Fruit fly (Drosophila melanogaster) whole organism, embryonic: ENCODE data around the gene CIA30.

ENCODE experiments used
- Bdp1 ChIP-seq: fragments of 200-800 bp; sonication (Bioruptor generic); optimal IDR thresholded peaks from 3 replicates; lab custom pipeline; 2016; ENCODE audit warnings: missing biosample characterization, missing genetic modification characterization
- CG10366 ChIP-seq: fragments of 200-800 bp; sonication (Bioruptor generic); IDR thresholded peaks from 2 replicates; pipeline ENCODE4 v1.3.6; 2022; ENCODE audit warnings: missing biosample characterization, missing genetic modification characterization
- CG11398 ChIP-seq: fragments of 200-800 bp; sonication (Bioruptor generic); optimal IDR thresholded peaks from 2 replicates; lab custom pipeline; 2016; ENCODE audit warnings: missing biosample characterization, missing genetic modification characterization
- CG12391 ChIP-seq: fragments of 200-800 bp; sonication (Bioruptor generic); optimal IDR thresholded peaks from 3 replicates; lab custom pipeline; 2018; ENCODE audit warnings: missing biosample characterization, mild to moderate bottlenecking, missing genetic modification characterization, moderate library complexity
- CG13123 ChIP-seq: fragments of 200-800 bp; sonication (Bioruptor generic); optimal IDR thresholded peaks from 2 replicates; lab custom pipeline; 2016; ENCODE audit warnings: missing biosample characterization, missing genetic modification characterization
- CG13287 ChIP-seq: fragments of 200-800 bp; sonication (Bioruptor generic); IDR thresholded peaks from 2 replicates; pipeline ENCODE4 v1.3.6; 2022; ENCODE audit warnings: missing biosample characterization, missing genetic modification characterization; ENCODE audit not compliant: partially characterized antibody
- CG14441 ChIP-seq: fragments of 200-800 bp; sonication (Bioruptor generic); IDR thresholded peaks from 2 replicates; pipeline ENCODE4 v1.3.6; 2022; ENCODE audit warnings: missing biosample characterization, missing genetic modification characterization
- CG15696 ChIP-seq: fragments of 200-800 bp; sonication (Bioruptor generic); optimal IDR thresholded peaks from 2 replicates; lab custom pipeline; 2019; ENCODE audit warnings: missing biosample characterization, mild to moderate bottlenecking, missing genetic modification characterization, moderate library complexity
- CG17912 ChIP-seq: fragments of 200-800 bp; sonication (Bioruptor generic); optimal IDR thresholded peaks from 2 replicates; lab custom pipeline; 2018; ENCODE audit warnings: missing biosample characterization, mild to moderate bottlenecking, missing genetic modification characterization
- CG2678 ChIP-seq: fragments of 200-800 bp; sonication (Bioruptor generic); optimal IDR thresholded peaks from 3 replicates; lab custom pipeline; 2019; ENCODE audit warnings: missing biosample characterization, mild to moderate bottlenecking, missing genetic modification characterization, moderate library complexity
- CG4282 ChIP-seq: fragments of 200-800 bp; sonication (Bioruptor generic); optimal IDR thresholded peaks from 2 replicates; lab custom pipeline; 2016; ENCODE audit warnings: missing biosample characterization, missing genetic modification characterization
- CG6791 ChIP-seq: fragments of 200-800 bp; sonication (Bioruptor generic); IDR thresholded peaks from 3 replicates; pipeline ENCODE4 v1.3.6; 2022; ENCODE audit warnings: missing biosample characterization, missing genetic modification characterization; ENCODE audit not compliant: partially characterized antibody
- CG9797 ChIP-seq: fragments of 200-800 bp; sonication (Bioruptor generic); optimal IDR thresholded peaks from 3 replicates; lab custom pipeline; 2018; ENCODE audit warnings: missing biosample characterization, mild to moderate bottlenecking, missing genetic modification characterization
- CoRest ChIP-seq: fragments of 200-800 bp; sonication (Bioruptor generic); optimal IDR thresholded peaks from 3 replicates; lab custom pipeline; 2018; ENCODE audit warnings: missing biosample characterization, mild to moderate bottlenecking, missing genetic modification characterization, moderate library complexity
- D19A ChIP-seq: fragments of 200-800 bp; optimal IDR thresholded peaks from 3 replicates; lab custom pipeline; 2019; ENCODE audit warnings: missing biosample characterization, mild to moderate bottlenecking, missing genetic modification characterization, moderate library complexity
- Drgx ChIP-seq: fragments of 200-800 bp; sonication (Bioruptor generic); IDR thresholded peaks from 2 replicates; pipeline ENCODE4 v1.3.6; 2022; ENCODE audit warnings: missing biosample characterization, missing genetic modification characterization
- E2f2 ChIP-seq: fragments of 200-800 bp; sonication (Bioruptor generic); IDR thresholded peaks from 2 replicates; pipeline ENCODE4 v1.3.6; 2022; ENCODE audit warnings: missing biosample characterization, missing genetic modification characterization
- HmgD ChIP-seq: fragments of 200-800 bp; sonication (Bioruptor generic); optimal IDR thresholded peaks from 3 replicates; lab custom pipeline; 2016; ENCODE audit warnings: missing biosample characterization, missing genetic modification characterization
- Jarid2 ChIP-seq: fragments of 200-800 bp; sonication (Bioruptor generic); optimal IDR thresholded peaks from 3 replicates; lab custom pipeline; 2017; ENCODE audit warnings: mild to moderate bottlenecking, missing biosample characterization, missing genetic modification reagents, missing genetic modification characterization
- MESR4 ChIP-seq: fragments of 200-800 bp; sonication (Bioruptor generic); optimal IDR thresholded peaks from 2 replicates; lab custom pipeline; 2018; ENCODE audit warnings: missing biosample characterization, mild to moderate bottlenecking, missing genetic modification characterization, moderate library complexity
- Med ChIP-seq: fragments of 200-800 bp; sonication (Bioruptor generic); peaks from one replicate; lab custom pipeline; 2016; ENCODE audit warnings: missing biosample characterization, missing genetic modification characterization, mild to moderate bottlenecking, inconsistent platforms, moderate library complexity
- NFAT ChIP-seq: fragments of 200-800 bp; sonication (Bioruptor generic); IDR thresholded peaks from 2 replicates; pipeline ENCODE4 v1.3.6; 2022; ENCODE audit warnings: missing biosample characterization, missing genetic modification characterization
- Oaz ChIP-seq: fragments of 200-800 bp; sonication (Bioruptor generic); IDR thresholded peaks from 2 replicates; pipeline ENCODE4 v1.3.6; 2022; ENCODE audit warnings: missing biosample characterization, missing genetic modification characterization
- Opbp ChIP-seq: fragments of 200-800 bp; sonication (Bioruptor generic); IDR thresholded peaks from 3 replicates; pipeline ENCODE4 v1.3.6; 2022; ENCODE audit warnings: missing biosample characterization, missing genetic modification characterization; ENCODE audit not compliant: partially characterized antibody
- amos ChIP-seq: fragments of 200-800 bp; sonication (Bioruptor generic); IDR thresholded peaks from 2 replicates; pipeline ENCODE4 v1.3.6; 2022; ENCODE audit warnings: missing biosample characterization, missing genetic modification characterization; ENCODE audit not compliant: partially characterized antibody
- ara ChIP-seq: fragments of 200-800 bp; sonication (Bioruptor generic); IDR thresholded peaks from 2 replicates; pipeline ENCODE4 v1.3.6; 2022; ENCODE audit warnings: missing biosample characterization, missing genetic modification characterization
- bcd ChIP-seq: fragments of 200-800 bp; sonication (Bioruptor generic); optimal IDR thresholded peaks from 2 replicates; lab custom pipeline; 2017; ENCODE audit warnings: missing biosample characterization, mild to moderate bottlenecking, missing genetic modification characterization
- chn ChIP-seq: fragments of 200-800 bp; sonication (Bioruptor generic); optimal IDR thresholded peaks from 2 replicates; lab custom pipeline; 2016; ENCODE audit warnings: missing biosample characterization, missing genetic modification characterization
- dm ChIP-seq: fragments of 200-800 bp; sonication (Bioruptor generic); optimal IDR thresholded peaks from 3 replicates; lab custom pipeline; 2016; ENCODE audit warnings: missing biosample characterization, missing genetic modification characterization
- emc ChIP-seq: fragments of 200-800 bp; sonication (Bioruptor generic); optimal IDR thresholded peaks from 2 replicates; lab custom pipeline; 2016; ENCODE audit warnings: missing biosample characterization, missing genetic modification characterization
- ems ChIP-seq: fragments of 200-800 bp; sonication (Bioruptor generic); optimal IDR thresholded peaks from 3 replicates; lab custom pipeline; 2016; ENCODE audit warnings: missing biosample characterization, missing genetic modification characterization
- gcm2 ChIP-seq: fragments of 200-800 bp; sonication (Bioruptor generic); optimal IDR thresholded peaks from 2 replicates; lab custom pipeline; 2016; ENCODE audit warnings: missing biosample characterization, missing genetic modification characterization
- grau ChIP-seq: fragments of 200-800 bp; optimal IDR thresholded peaks from 3 replicates; lab custom pipeline; 2019; ENCODE audit warnings: missing biosample characterization, mild to moderate bottlenecking, missing genetic modification characterization, moderate library complexity
- hb ChIP-seq: fragments of 200-800 bp; sonication (Bioruptor generic); IDR thresholded peaks from 3 replicates; pipeline ENCODE4 v1.3.6; 2022; ENCODE audit warnings: missing biosample characterization, missing genetic modification characterization; ENCODE audit not compliant: partially characterized antibody
- jumu ChIP-seq: fragments of 200-800 bp; sonication (Bioruptor generic); optimal IDR thresholded peaks from 3 replicates; lab custom pipeline; 2016; ENCODE audit warnings: missing biosample characterization, missing genetic modification characterization
- knrl ChIP-seq: fragments of 200-800 bp; sonication (Bioruptor generic); IDR thresholded peaks from 3 replicates; pipeline ENCODE4 v1.3.6; 2022; ENCODE audit warnings: missing biosample characterization, missing genetic modification characterization; ENCODE audit not compliant: partially characterized antibody
- mirr ChIP-seq: fragments of 200-800 bp; sonication (Bioruptor generic); optimal IDR thresholded peaks from 3 replicates; lab custom pipeline; 2018; ENCODE audit warnings: missing biosample characterization, mild to moderate bottlenecking, missing genetic modification characterization
- nmo ChIP-seq: fragments of 200-800 bp; sonication (Bioruptor generic); optimal IDR thresholded peaks from 2 replicates; lab custom pipeline; 2018; ENCODE audit warnings: missing biosample characterization, mild to moderate bottlenecking, missing genetic modification characterization, moderate library complexity
- p53 ChIP-seq: fragments of 200-800 bp; sonication (Bioruptor generic); optimal IDR thresholded peaks from 2 replicates; lab custom pipeline; 2016; ENCODE audit warnings: missing biosample characterization, missing genetic modification characterization
- phol ChIP-seq: fragments of 200-800 bp; sonication (Bioruptor generic); optimal IDR thresholded peaks from 3 replicates; lab custom pipeline; 2018; ENCODE audit warnings: missing biosample characterization, mild to moderate bottlenecking, missing genetic modification characterization, moderate library complexity
- pita ChIP-seq: fragments of 200-800 bp; sonication (Bioruptor generic); optimal IDR thresholded peaks from 2 replicates; lab custom pipeline; 2017; ENCODE audit warnings: missing biosample characterization, mild to moderate bottlenecking, missing genetic modification characterization
- pzg ChIP-seq: fragments of 200-800 bp; sonication (Bioruptor generic); optimal IDR thresholded peaks from 3 replicates; lab custom pipeline; 2018; ENCODE audit warnings: missing biosample characterization, mild to moderate bottlenecking, missing genetic modification characterization, moderate library complexity
- repo ChIP-seq: fragments of 200-800 bp; sonication (Bioruptor generic); optimal IDR thresholded peaks from 2 replicates; lab custom pipeline; 2016; ENCODE audit warnings: missing biosample characterization, missing genetic modification characterization
- sob ChIP-seq: fragments of 200-800 bp; sonication (Bioruptor generic); IDR thresholded peaks from 2 replicates; pipeline ENCODE4 v1.3.6; 2022; ENCODE audit warnings: missing biosample characterization, missing genetic modification characterization
- sqz ChIP-seq: fragments of 200-800 bp; sonication (Bioruptor generic); optimal IDR thresholded peaks from 3 replicates; lab custom pipeline; 2018; ENCODE audit warnings: missing biosample characterization, mild to moderate bottlenecking, missing genetic modification characterization
- trem ChIP-seq: fragments of 200-800 bp; optimal IDR thresholded peaks from 3 replicates; lab custom pipeline; 2019; ENCODE audit warnings: missing biosample characterization, mild to moderate bottlenecking, missing genetic modification characterization, moderate library complexity
- vnd ChIP-seq: fragments of 200-800 bp; sonication (Bioruptor generic); IDR thresholded peaks from 3 replicates; pipeline ENCODE4 v1.3.6; 2022; ENCODE audit warnings: missing biosample characterization, missing genetic modification characterization; ENCODE audit not compliant: partially characterized antibody
- zfh1 ChIP-seq: fragments of 200-800 bp; sonication (Bioruptor generic); IDR thresholded peaks from 3 replicates; pipeline ENCODE4 v1.3.6; 2022; ENCODE audit warnings: missing biosample characterization, missing genetic modification characterization
- zfh2 ChIP-seq: fragments of 200-800 bp; sonication (Bioruptor generic); optimal IDR thresholded peaks from 2 replicates; lab custom pipeline; 2016; ENCODE audit warnings: missing biosample characterization, missing genetic modification characterization

The CIA30 gene

DNA sequence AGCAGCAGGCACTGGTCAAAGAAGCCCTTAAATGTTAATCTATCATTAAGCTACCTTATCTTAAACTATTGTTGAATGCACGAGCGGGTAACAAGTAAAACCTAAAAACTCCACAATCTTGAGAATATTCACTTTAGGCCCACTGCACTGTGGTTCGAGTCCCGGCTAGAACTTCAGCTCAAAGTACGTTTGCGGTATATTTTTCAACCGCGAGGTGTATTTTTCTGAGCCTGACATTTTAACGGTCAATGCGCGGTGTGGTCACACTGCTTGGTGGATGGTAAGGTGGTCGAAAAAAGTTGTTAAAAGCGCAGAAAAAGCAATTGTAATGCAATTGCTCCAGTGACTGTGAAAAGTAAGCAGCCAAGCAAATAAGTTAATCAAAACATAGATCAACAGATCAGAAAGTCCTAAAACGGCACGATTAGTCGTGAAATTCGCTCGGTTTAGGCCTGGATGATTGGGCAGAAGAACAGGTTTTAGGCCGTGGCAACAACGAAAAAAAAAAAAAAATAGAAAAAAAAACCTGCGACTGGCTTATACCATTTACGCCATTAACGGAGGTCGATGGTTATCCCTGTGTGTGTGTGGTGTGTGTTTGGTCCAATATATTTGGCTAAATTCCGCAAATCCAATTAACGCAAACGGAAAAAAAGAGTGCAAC lies 11.1 kb upstream of the CIA30 start, which contains the start of gene Kul (continued):
- TF ChIP-seq amos (GFP tag; lab: Robert Waterston, UW) (0 out of 2 replicates have a peak, but pooled peaks have one; percentile 36), CG4282 (GFP tag; lab: Kevin White, UChicago) (peak; percentile 93), CG6791 (GFP tag; lab: Robert Waterston, UW) (peak; percentile 61; the same call in 1 of the 3 replicates), hb (GFP tag; lab: Robert Waterston, UW) (no peak), jumu (GFP tag; lab: Kevin White, UChicago) (peak; percentile 56), Bdp1 (GFP tag; lab: Kevin White, UChicago) (no peak), ems (GFP tag; lab: Kevin White, UChicago) (no peak), phol (peak; percentile 37), CG12391 (tag; lab: Kevin White, UChicago) (no peak), CG13123 (GFP tag; lab: Kevin White, UChicago) (no peak), zfh1 (peak; percentile 64), sqz (GFP tag; lab: Kevin White, UChicago) (peak; percentile 70), ara (0 out of 2 replicates have a peak, but pooled peaks have one; percentile 16), Opbp (peak; percentile 63; the same call in 2 of the 3 replicates), nmo (GFP tag; lab: Kevin White, UChicago) (peak; percentile 20), dm (GFP tag; lab: Kevin White, UChicago) (peak; percentile 26), CG11398 (GFP tag; lab: Kevin White, UChicago) (peak; percentile 12), mirr (GFP tag; lab: Kevin White, UChicago) (no peak), chn (GFP tag; lab: Kevin White, UChicago) (no peak), knrl (GFP tag; lab: Robert Waterston, UW) (peak; percentile 28; the same call in 1 of the 3 replicates), Med (GFP tag; lab: Kevin White, UChicago) (peak; percentile 84), grau (tag; lab: Kevin White, UChicago) (peak; percentile 48), Jarid2 (GFP tag; lab: Kevin White, UChicago) (peak; percentile 4), HmgD (GFP tag; lab: Kevin White, UChicago) (peak; percentile 50), zfh2 (GFP tag; lab: Kevin White, UChicago) (peak; percentile 2), CG2678 (tag; lab: Kevin White, UChicago) (no peak), trem (tag; lab: Kevin White, UChicago) (peak; percentile 27), gcm2 (peak; percentile 9), CG9797 (GFP tag; lab: Kevin White, UChicago) (peak; percentile 77), CoRest (tag; lab: Kevin White, UChicago) (peak; percentile 42), sob (GFP tag; lab: Robert Waterston, UW) (peak; percentile 44), CG17912 (peak; percentile 1), NFAT (GFP tag; lab: Robert Waterston, UW) (peak; percentile 23; the same call in 1 of the 2 replicates), vnd (0 out of 3 replicates have a peak, but pooled peaks have one; percentile 13), Oaz (GFP tag; lab: Robert Waterston, UW) (no peak), E2f2 (GFP tag; lab: Robert Waterston, UW) (peak; percentile 31), CG13287 (peak; percentile 20; the same call in 1 of the 2 replicates), CG15696 (tag; lab: Kevin White, UChicago) (peak; percentile 2), pita (GFP tag; lab: Kevin White, UChicago) (peak; percentile 50), D19A (tag; lab: Kevin White, UChicago) (no peak), p53 (no peak), CG14441 (GFP tag; lab: Robert Waterston, UW) (no peak), Drgx (GFP tag; lab: Robert Waterston, UW) (peak; percentile 31; the same call in 1 of the 2 replicates), pzg (GFP tag; lab: Kevin White, UChicago) (peak; percentile 82), MESR4 (GFP tag; lab: Kevin White, UChicago) (peak; percentile 45), repo (GFP tag; lab: Kevin White, UChicago) (no peak), emc (GFP tag; lab: Kevin White, UChicago) (no peak), CG10366 (GFP tag; lab: Robert Waterston, UW) (peak; percentile 23; the same call in 1 of the 2 replicates), bcd (peak; percentile 2)
